Fruit fly (Drosophila melanogaster): Measurements from ENCODE around the gene knk.
A peak's percentile ranks its signal among the peaks of the same experiment; 100 is the strongest.

The knk gene

DNA sequence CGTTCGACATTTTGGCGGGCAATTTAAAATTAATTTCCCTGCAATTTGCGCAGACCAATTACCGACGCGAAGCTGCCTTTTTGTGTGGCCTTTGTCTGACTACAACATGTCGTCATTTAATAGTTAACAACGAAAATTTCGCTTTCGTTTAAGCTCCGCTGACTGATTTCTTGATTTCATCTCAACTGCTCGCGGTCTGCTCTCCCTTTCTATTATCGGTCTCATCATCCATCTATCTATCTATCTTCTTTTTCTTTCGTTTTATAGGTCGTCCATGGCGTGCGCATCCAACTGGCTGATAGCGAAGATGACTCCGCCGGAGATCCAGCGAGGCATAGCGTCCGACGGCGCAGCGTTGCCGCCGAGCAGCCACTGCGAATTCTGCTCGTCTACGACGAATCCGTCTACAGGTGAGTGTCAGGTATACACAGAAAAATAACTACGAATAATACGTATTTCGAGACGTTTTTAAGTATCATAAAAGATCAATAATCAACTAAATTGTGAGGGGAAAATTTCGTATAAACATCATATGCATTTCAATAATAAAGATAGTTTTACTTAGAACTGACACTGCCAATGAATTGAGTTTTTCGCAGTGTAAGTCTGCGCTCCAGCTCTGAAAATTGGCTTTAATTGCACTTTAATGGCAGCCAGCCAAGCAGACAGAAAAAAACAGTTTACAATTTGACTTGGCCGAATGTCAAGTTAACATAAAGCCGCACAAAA is 28.7 kb upstream of the knk start (continued):
- TF ChIP-seq trem (tag; optimal IDR thresholded peaks at IDR 0.05) = no peak
- peak; percentile 69 for TF ChIP-seq CG14441 (GFP tag; IDR thresholded peaks at IDR 0.05)
- TF ChIP-seq CG17359 (tag; optimal IDR thresholded peaks at IDR 0.05) = peak; percentile 39
- TF ChIP-seq Ravus (GFP tag; IDR thresholded peaks at IDR 0.05) = no peak
- TF ChIP-seq CG12659 (GFP tag; optimal IDR thresholded peaks at IDR 0.05) = peak; percentile 17
- peak; percentile 16 for TF ChIP-seq CG8089 (GFP tag; optimal IDR thresholded peaks at IDR 0.05)
- TF ChIP-seq Usf (GFP tag; optimal IDR thresholded peaks at IDR 0.05) = no peak
- no peak for TF ChIP-seq CG10959 (GFP tag; IDR thresholded peaks at IDR 0.05)
- no peak for TF ChIP-seq zfh2 (GFP tag; optimal IDR thresholded peaks at IDR 0.05)
- TF ChIP-seq CG2129 (GFP tag; IDR thresholded peaks at IDR 0.05; ENCODE audit: partially characterized antibody) = no peak
- TF ChIP-seq Lpt (GFP tag; optimal IDR thresholded peaks at IDR 0.05) = no peak
- TF ChIP-seq CG6854 (GFP tag; optimal IDR thresholded peaks at IDR 0.05) = no peak
- peak; percentile 53 for TF ChIP-seq Med (GFP tag)
- no peak for TF ChIP-seq onecut (GFP tag; IDR thresholded peaks at IDR 0.05)
- TF ChIP-seq CG3281 (GFP tag; optimal IDR thresholded peaks at IDR 0.05) = peak; percentile 0
- peak; percentile 3 for TF ChIP-seq tio (GFP tag; optimal IDR thresholded peaks at IDR 0.05)
- no peak for TF ChIP-seq nau (GFP tag; optimal IDR thresholded peaks at IDR 0.05)
- TF ChIP-seq HmgZ (tag; optimal IDR thresholded peaks at IDR 0.05) = no peak
- TF ChIP-seq CG14667 (GFP tag; IDR thresholded peaks at IDR 0.05) = peak; percentile 49; the same call in 1 of the 2 replicates
- TF ChIP-seq CG14860 (GFP tag; IDR thresholded peaks at IDR 0.05; ENCODE audit: partially characterized antibody) = no peak
- TF ChIP-seq pum (GFP tag; optimal IDR thresholded peaks at IDR 0.05) = peak; percentile 20
- TF ChIP-seq Oaz (GFP tag; IDR thresholded peaks at IDR 0.05) = peak; percentile 23; the same call in 1 of the 2 replicates
- no peak for TF ChIP-seq Dip3 (GFP tag; optimal IDR thresholded peaks at IDR 0.05)
- TF ChIP-seq pnt (GFP tag; optimal IDR thresholded peaks at IDR 0.05) = peak; percentile 17
- TF ChIP-seq Fer1 (GFP tag; optimal IDR thresholded peaks at IDR 0.05) = peak; percentile 33
- TF ChIP-seq vvl (GFP tag; IDR thresholded peaks at IDR 0.05) = peak; percentile 22; the same call in 1 of the 2 replicates
- peak; percentile 65 for TF ChIP-seq row (GFP tag; IDR thresholded peaks at IDR 0.05)
- TF ChIP-seq ind (GFP tag; optimal IDR thresholded peaks at IDR 0.05) = no peak
- no peak for TF ChIP-seq knrl (GFP tag; IDR thresholded peaks at IDR 0.05; ENCODE audit: partially characterized antibody)
- TF ChIP-seq Drgx (GFP tag; IDR thresholded peaks at IDR 0.05) = peak; percentile 83
- TF ChIP-seq CG1602 (GFP tag; optimal IDR thresholded peaks at IDR 0.05) = no peak
- 0 out of 2 replicates have a peak, but pooled peaks have one; percentile 21 for TF ChIP-seq ttk (GFP tag; IDR thresholded peaks at IDR 0.05)
- no peak for TF ChIP-seq da (GFP tag; optimal IDR thresholded peaks at IDR 0.05)
- no peak for TF ChIP-seq CG7963 (GFP tag; IDR thresholded peaks at IDR 0.05; ENCODE audit: partially characterized antibody)

DNA sequence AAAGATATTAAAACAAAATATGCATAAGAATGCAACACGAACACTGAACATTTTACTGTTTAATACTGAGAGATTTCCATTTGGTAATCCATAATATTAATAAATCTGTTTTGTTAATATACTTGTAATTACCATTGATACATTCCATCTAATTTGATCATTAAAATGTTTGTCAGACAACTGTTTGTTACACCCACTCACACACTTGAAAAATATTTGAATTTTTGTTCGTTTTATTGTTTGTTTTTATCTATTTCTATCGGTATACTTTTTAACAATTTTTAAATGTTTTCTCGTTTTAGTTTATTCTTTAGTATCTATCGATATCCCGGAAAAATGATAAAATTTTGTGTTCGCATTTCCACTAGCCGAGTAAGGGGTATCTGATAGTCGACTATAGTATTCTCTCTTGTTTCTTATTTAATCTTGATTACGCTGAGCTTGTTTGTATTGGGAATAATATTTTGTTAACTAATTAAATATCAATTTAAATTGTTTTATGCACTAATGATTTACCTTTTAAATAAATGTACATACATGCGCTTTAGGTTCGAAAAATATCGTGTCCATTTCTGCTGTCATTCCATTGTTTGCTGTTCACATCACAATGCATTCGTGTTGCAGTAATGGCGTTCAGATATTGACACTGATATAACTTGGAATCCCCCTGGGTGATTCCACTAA is 26.5 kb upstream of the knk start, which contains the start of gene CG34303:
Gene CG34303, minus strand, starts transcription at position 51 of the 684 bp plus-strand sequence.
- TF ChIP-seq CG16813 (GFP tag; IDR thresholded peaks at IDR 0.05; ENCODE audit: partially characterized antibody) = peak; percentile 56; the same call in 2 of the 3 replicates
- TF ChIP-seq sens (GFP tag) = peak; percentile 51
- peak; percentile 67 for TF ChIP-seq CG14860 (GFP tag; IDR thresholded peaks at IDR 0.05; ENCODE audit: partially characterized antibody)
- TF ChIP-seq Scr (GFP tag; IDR thresholded peaks at IDR 0.05; ENCODE audit: partially characterized antibody) = peak; percentile 29
- TF ChIP-seq CG7839 (tag; optimal IDR thresholded peaks at IDR 0.05) = no peak
- peak; percentile 40 for TF ChIP-seq nerfin-2 (GFP tag; IDR thresholded peaks at IDR 0.05; ENCODE audit: partially characterized antibody)
- TF ChIP-seq Hmx (GFP tag; optimal IDR thresholded peaks at IDR 0.05) = no peak
- TF ChIP-seq HLH4C (GFP tag; IDR thresholded peaks at IDR 0.05; ENCODE audit: partially characterized antibody) = peak; percentile 69
- no peak for TF ChIP-seq dysf (GFP tag; IDR thresholded peaks at IDR 0.05)

Measured in whole organism, embryonic.